Fruit fly (Drosophila melanogaster): ENCODE data around the gene CG43844.

Gene CG43844

DNA sequence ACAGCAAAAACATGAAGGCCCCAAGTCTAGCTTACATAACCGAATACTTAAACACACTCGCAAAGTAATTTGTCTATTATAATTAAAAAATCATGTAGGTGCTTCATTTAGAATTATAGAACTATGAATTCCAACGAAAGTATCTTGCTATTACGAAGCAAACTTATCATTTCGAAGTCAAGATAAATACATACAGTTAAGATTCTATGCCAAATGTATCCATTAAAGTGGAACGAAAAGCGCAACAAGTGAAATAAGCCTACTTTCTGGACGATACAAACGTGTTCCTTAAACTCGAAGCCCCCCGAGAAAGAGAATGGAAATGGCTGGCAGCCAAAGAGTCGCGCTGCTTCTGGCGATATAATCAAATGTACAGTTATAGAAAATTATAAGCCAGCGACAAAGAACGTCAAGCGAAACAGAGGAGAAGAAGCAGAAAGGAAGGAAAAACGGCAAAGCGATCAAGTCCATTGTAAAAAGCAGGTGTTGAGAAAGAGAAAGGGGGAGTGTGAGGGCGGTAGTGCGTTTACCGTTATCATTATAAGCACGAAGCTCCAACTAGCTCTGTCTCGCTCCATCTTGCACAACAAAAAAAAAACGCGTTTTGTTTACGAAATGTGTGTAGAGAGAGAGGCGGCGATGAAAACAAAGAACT, 36.6 kb upstream of the CG43844 start (continued):
- TF ChIP-seq CG8319 (GFP tag; optimal IDR thresholded peaks at IDR 0.05) = no peak
- TF ChIP-seq CG6276 (GFP tag; optimal IDR thresholded peaks at IDR 0.05) = peak; percentile 21
- TF ChIP-seq CG32006 (GFP tag; optimal IDR thresholded peaks at IDR 0.05) = peak; percentile 66
- no peak for TF ChIP-seq Gug (GFP tag; IDR thresholded peaks at IDR 0.05)
- TF ChIP-seq CG10669 (GFP tag; optimal IDR thresholded peaks at IDR 0.05) = peak; percentile 48
- no peak for TF ChIP-seq CG7368 (GFP tag; optimal IDR thresholded peaks at IDR 0.05)
- TF ChIP-seq esn (GFP tag; optimal IDR thresholded peaks at IDR 0.05) = peak; percentile 28
- TF ChIP-seq Hr4 (GFP tag; optimal IDR thresholded peaks at IDR 0.05) = peak; percentile 11
- no peak for TF ChIP-seq CG3032 (tag; optimal IDR thresholded peaks at IDR 0.05)
- 0 out of 3 replicates have a peak, but pooled peaks have one; percentile 12 for TF ChIP-seq CG8119 (GFP tag; IDR thresholded peaks at IDR 0.05)
- no peak for TF ChIP-seq CG1621 (tag; optimal IDR thresholded peaks at IDR 0.05)
- no peak for TF ChIP-seq achi (GFP tag; optimal IDR thresholded peaks at IDR 0.05)
- peak; percentile 40 for TF ChIP-seq vri (GFP tag; optimal IDR thresholded peaks at IDR 0.05)
- TF ChIP-seq CG8632 (GFP tag; optimal IDR thresholded peaks at IDR 0.05) = no peak
- TF ChIP-seq CG11902 (GFP tag; optimal IDR thresholded peaks at IDR 0.05) = no peak
- no peak for TF ChIP-seq Blimp-1 (GFP tag; optimal IDR thresholded peaks at IDR 0.05)
- no peak for TF ChIP-seq CG31627 (GFP tag; optimal IDR thresholded peaks at IDR 0.05)
- TF ChIP-seq fkh (GFP tag; optimal IDR thresholded peaks at IDR 0.05) = no peak
- peak; percentile 26 for TF ChIP-seq fd59A (GFP tag; optimal IDR thresholded peaks at IDR 0.05)
- no peak for TF ChIP-seq topi (GFP tag; optimal IDR thresholded peaks at IDR 0.05)

DNA sequence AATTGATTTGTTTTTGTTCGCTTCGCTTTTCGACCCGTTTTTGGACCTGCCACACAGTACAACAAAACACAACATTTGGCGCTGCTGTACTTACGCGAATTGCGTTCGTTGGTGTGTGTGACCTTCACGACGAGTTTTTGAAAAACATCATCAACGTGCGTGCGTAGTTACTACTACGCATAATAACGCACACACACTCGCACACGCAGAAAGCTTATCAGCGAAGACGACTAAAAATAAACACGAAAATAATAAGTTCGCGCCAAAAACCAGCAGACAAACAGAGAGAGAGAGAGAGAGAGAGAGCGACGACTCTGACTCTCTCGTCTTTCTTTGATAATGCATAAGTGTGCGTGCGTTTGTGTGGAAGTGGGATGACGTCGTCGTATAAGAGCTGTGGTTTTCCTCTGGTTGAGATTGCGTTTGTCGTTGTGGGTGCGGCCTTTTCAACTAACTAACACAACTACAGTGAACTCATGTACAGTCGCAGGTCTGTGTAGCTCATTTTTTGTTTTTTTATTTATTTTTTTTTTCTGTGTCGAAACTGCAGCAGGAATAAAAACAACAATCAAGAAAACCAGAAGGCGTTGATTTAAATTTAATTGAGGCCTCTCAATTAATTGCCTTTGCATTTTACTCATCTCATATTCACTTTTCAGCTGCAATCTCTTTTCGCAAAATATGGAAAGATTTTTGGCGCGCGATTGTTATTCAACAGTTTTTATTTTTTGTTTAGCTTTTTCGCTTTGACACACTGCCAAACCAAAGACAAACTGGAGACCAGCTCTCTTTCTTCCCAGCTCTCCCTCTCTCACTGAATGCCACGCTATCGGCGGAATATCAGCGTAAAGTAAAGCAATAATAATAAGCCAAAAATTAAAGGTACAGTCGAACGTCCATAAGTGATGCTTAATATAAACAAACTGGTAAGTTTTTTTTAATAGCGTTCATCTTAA, 35.4 kb upstream of the CG43844 start:
- peak; percentile 90 for TF ChIP-seq fkh (GFP tag; optimal IDR thresholded peaks at IDR 0.05)
- peak; percentile 15 for TF ChIP-seq Blimp-1 (GFP tag; optimal IDR thresholded peaks at IDR 0.05)
- peak; percentile 26 for TF ChIP-seq topi (GFP tag; optimal IDR thresholded peaks at IDR 0.05)
- peak; percentile 28 for TF ChIP-seq esn (GFP tag; optimal IDR thresholded peaks at IDR 0.05)
- TF ChIP-seq CG10669 (GFP tag; optimal IDR thresholded peaks at IDR 0.05) = peak; percentile 7
- TF ChIP-seq CG11294 (GFP tag; IDR thresholded peaks at IDR 0.05) = no peak
- TF ChIP-seq Gug (GFP tag; IDR thresholded peaks at IDR 0.05) = no peak
- peak; percentile 33 for TF ChIP-seq CG34406 (GFP tag; optimal IDR thresholded peaks at IDR 0.05)
- TF ChIP-seq cyc (GFP tag; optimal IDR thresholded peaks at IDR 0.05) = peak; percentile 6
- no peak for TF ChIP-seq salr (GFP tag; optimal IDR thresholded peaks at IDR 0.05)
- peak; percentile 16 for TF ChIP-seq CG3032 (tag; optimal IDR thresholded peaks at IDR 0.05)
- peak; percentile 6 for TF ChIP-seq achi (GFP tag; optimal IDR thresholded peaks at IDR 0.05)
- TF ChIP-seq acj6 (GFP tag; optimal IDR thresholded peaks at IDR 0.05) = no peak
- TF ChIP-seq CG6854 (GFP tag; optimal IDR thresholded peaks at IDR 0.05) = peak; percentile 71
- TF ChIP-seq CG7368 (GFP tag; optimal IDR thresholded peaks at IDR 0.05) = peak; percentile 35
- peak; percentile 67 for TF ChIP-seq CG15336 (GFP tag; IDR thresholded peaks at IDR 0.05)
- peak; percentile 61 for TF ChIP-seq CG8632 (GFP tag; optimal IDR thresholded peaks at IDR 0.05)
- TF ChIP-seq dsx (GFP tag; optimal IDR thresholded peaks at IDR 0.05; ENCODE audit: poor library complexity, severe bottlenecking) = peak; percentile 40
- TF ChIP-seq CG6163 (GFP tag; IDR thresholded peaks at IDR 0.05) = peak; percentile 77; the same call in 2 of the 3 replicates
- TF ChIP-seq Hr38 (GFP tag; optimal IDR thresholded peaks at IDR 0.05) = no peak
- peak; percentile 51 for TF ChIP-seq fd85E (GFP tag; optimal IDR thresholded peaks at IDR 0.05)
- TF ChIP-seq dac (GFP tag; optimal IDR thresholded peaks at IDR 0.05) = no peak
- TF ChIP-seq Ets96B (tag; optimal IDR thresholded peaks at IDR 0.05) = no peak
- TF ChIP-seq CG31627 (GFP tag; optimal IDR thresholded peaks at IDR 0.05) = no peak
- TF ChIP-seq Smox (GFP tag; optimal IDR thresholded peaks at IDR 0.05) = peak; percentile 11
- TF ChIP-seq CG9139 (GFP tag; optimal IDR thresholded peaks at IDR 0.05) = peak; percentile 75
- TF ChIP-seq CG6276 (GFP tag; optimal IDR thresholded peaks at IDR 0.05) = peak; percentile 46
- TF ChIP-seq CG16779 (tag; optimal IDR thresholded peaks at IDR 0.05) = peak; percentile 42
- TF ChIP-seq Ets21C (GFP tag; optimal IDR thresholded peaks at IDR 0.05) = no peak
- TF ChIP-seq CG3919 (GFP tag; optimal IDR thresholded peaks at IDR 0.05) = peak; percentile 50
- no peak for TF ChIP-seq CG4318 (GFP tag; optimal IDR thresholded peaks at IDR 0.05)
- peak; percentile 52 for TF ChIP-seq Sox102F (GFP tag; optimal IDR thresholded peaks at IDR 0.05)
- peak; percentile 58 for TF ChIP-seq spab (GFP tag; optimal IDR thresholded peaks at IDR 0.05)
- TF ChIP-seq vri (GFP tag; optimal IDR thresholded peaks at IDR 0.05) = peak; percentile 82
- peak; percentile 38 for TF ChIP-seq pdm3 (GFP tag; optimal IDR thresholded peaks at IDR 0.05)
- TF ChIP-seq Eip78C (GFP tag) = peak; percentile 79
- peak; percentile 38 for TF ChIP-seq Sox14 (GFP tag; optimal IDR thresholded peaks at IDR 0.05)
- peak; percentile 78 for TF ChIP-seq Eip93F (GFP tag; optimal IDR thresholded peaks at IDR 0.05)

Measured in whole organism, prepupa.